Fruit fly (Drosophila melanogaster) whole organism, embryonic: ENCODE results near the gene Exo70.

ENCODE experiments used
- Abd-B ChIP-seq: fragments of 200-800 bp; sonication (Bioruptor generic); optimal IDR thresholded peaks from 2 replicates; lab custom pipeline; 2018; ENCODE audit warnings: missing biosample characterization, mild to moderate bottlenecking, missing genetic modification characterization, moderate library complexity
- Antp ChIP-seq: fragments of 200-800 bp; sonication (Bioruptor generic); optimal IDR thresholded peaks from 3 replicates; lab custom pipeline; 2016; ENCODE audit warnings: missing biosample characterization, missing genetic modification characterization
- B-H1 ChIP-seq: fragments of 200-800 bp; sonication (Bioruptor generic); IDR thresholded peaks from 3 replicates; pipeline ENCODE4 v1.3.6; 2022; ENCODE audit warnings: missing biosample characterization, missing genetic modification characterization
- CG12155 ChIP-seq: fragments of 200-800 bp; sonication (Bioruptor generic); optimal IDR thresholded peaks from 3 replicates; lab custom pipeline; 2016; ENCODE audit warnings: missing biosample characterization, missing genetic modification characterization
- CG12769 ChIP-seq: fragments of 200-800 bp; sonication (Bioruptor generic); optimal IDR thresholded peaks from 2 replicates; lab custom pipeline; 2019; ENCODE audit warnings: missing biosample characterization, mild to moderate bottlenecking, missing genetic modification characterization, moderate library complexity
- CG13624 ChIP-seq: fragments of 200-800 bp; sonication (Bioruptor generic); optimal IDR thresholded peaks from 2 replicates; lab custom pipeline; 2016; ENCODE audit warnings: missing biosample characterization, missing genetic modification characterization
- CG1792 ChIP-seq: fragments of 200-800 bp; sonication (Bioruptor generic); optimal IDR thresholded peaks from 2 replicates; lab custom pipeline; 2016; ENCODE audit warnings: missing biosample characterization, missing genetic modification characterization
- CG18476 ChIP-seq: fragments of 200-800 bp; sonication (Bioruptor generic); optimal IDR thresholded peaks from 2 replicates; lab custom pipeline; 2016; ENCODE audit warnings: missing biosample characterization, mild to moderate bottlenecking, missing genetic modification characterization
- CG30403 ChIP-seq: fragments of 200-800 bp; sonication (Bioruptor generic); optimal IDR thresholded peaks from 3 replicates; lab custom pipeline; 2016; ENCODE audit warnings: missing biosample characterization, missing genetic modification characterization
- CG32532 ChIP-seq: fragments of 200-800 bp; sonication (Bioruptor generic); IDR thresholded peaks from 2 replicates; pipeline ENCODE4 v1.3.6; 2022; ENCODE audit warnings: missing biosample characterization, missing genetic modification characterization
- CG33213 ChIP-seq: fragments of 200-800 bp; sonication (Bioruptor generic); optimal IDR thresholded peaks from 3 replicates; lab custom pipeline; 2016; ENCODE audit warnings: missing biosample characterization, missing genetic modification characterization
- CG3838 ChIP-seq: fragments of 200-800 bp; sonication (Bioruptor generic); optimal IDR thresholded peaks from 3 replicates; lab custom pipeline; 2016; ENCODE audit warnings: missing biosample characterization, missing genetic modification characterization
- CG5953 ChIP-seq: fragments of 200-800 bp; sonication (Bioruptor generic); IDR thresholded peaks from 2 replicates; pipeline ENCODE4 v1.3.6; 2022; ENCODE audit warnings: missing biosample characterization, missing genetic modification characterization
- CG7839 ChIP-seq: fragments of 200-800 bp; sonication (Bioruptor generic); optimal IDR thresholded peaks from 3 replicates; lab custom pipeline; 2018; ENCODE audit warnings: missing biosample characterization, mild to moderate bottlenecking, missing genetic modification characterization, moderate library complexity
- CG8924 ChIP-seq: fragments of 200-800 bp; optimal IDR thresholded peaks from 3 replicates; lab custom pipeline; 2019; ENCODE audit warnings: missing biosample characterization, mild to moderate bottlenecking, missing genetic modification characterization, moderate library complexity
- CG8944 ChIP-seq: fragments of 200-800 bp; sonication (Bioruptor generic); optimal IDR thresholded peaks from 3 replicates; lab custom pipeline; 2016; ENCODE audit warnings: missing biosample characterization, missing genetic modification characterization
- CG9215 ChIP-seq: fragments of 200-800 bp; sonication (Bioruptor generic); IDR thresholded peaks from 2 replicates; pipeline ENCODE4 v1.3.6; 2022; ENCODE audit warnings: missing biosample characterization, missing genetic modification characterization
- CHES-1-like ChIP-seq: fragments of 200-800 bp; sonication (Bioruptor generic); optimal IDR thresholded peaks from 2 replicates; lab custom pipeline; 2016; ENCODE audit warnings: missing biosample characterization, missing genetic modification characterization
- CrebB ChIP-seq: fragments of 200-800 bp; sonication (Bioruptor generic); optimal IDR thresholded peaks from 3 replicates; lab custom pipeline; 2018; ENCODE audit warnings: missing biosample characterization, mild to moderate bottlenecking, missing genetic modification characterization
- Deaf1 ChIP-seq: fragments of 200-800 bp; optimal IDR thresholded peaks from 3 replicates; lab custom pipeline; 2019; ENCODE audit warnings: missing biosample characterization, mild to moderate bottlenecking, missing genetic modification characterization, moderate library complexity
- Dip3 ChIP-seq: fragments of 200-800 bp; sonication (Bioruptor generic); optimal IDR thresholded peaks from 3 replicates; lab custom pipeline; 2016; ENCODE audit warnings: missing biosample characterization, missing genetic modification characterization
- Dref ChIP-seq: fragments of 200-800 bp; sonication (Bioruptor generic); IDR thresholded peaks from 2 replicates; pipeline ENCODE4 v1.3.6; 2022; ENCODE audit warnings: missing biosample characterization, missing genetic modification characterization
- Ets97D ChIP-seq: fragments of 200-800 bp; sonication (Bioruptor generic); optimal IDR thresholded peaks from 3 replicates; lab custom pipeline; 2016; ENCODE audit warnings: missing biosample characterization, missing genetic modification characterization
- Fer2 ChIP-seq: fragments of 200-800 bp; sonication (Bioruptor generic); optimal IDR thresholded peaks from 2 replicates; lab custom pipeline; 2018; ENCODE audit warnings: missing biosample characterization, mild to moderate bottlenecking, missing genetic modification characterization, moderate library complexity
- Hand ChIP-seq: fragments of 200-800 bp; sonication (Bioruptor generic); optimal IDR thresholded peaks from 2 replicates; lab custom pipeline; 2017; ENCODE audit warnings: mild to moderate bottlenecking, missing biosample characterization, missing genetic modification reagents, missing genetic modification characterization
- Hsf ChIP-seq: fragments of 200-800 bp; sonication (Bioruptor generic); optimal IDR thresholded peaks from 3 replicates; lab custom pipeline; 2016; ENCODE audit warnings: missing biosample characterization, missing genetic modification characterization
- MTF-1 ChIP-seq: fragments of 200-800 bp; sonication (Bioruptor generic); optimal IDR thresholded peaks from 2 replicates; lab custom pipeline; 2018; ENCODE audit warnings: missing biosample characterization, mild to moderate bottlenecking, missing genetic modification characterization, borderline replicate concordance
- Mes4 ChIP-seq: fragments of 200-800 bp; sonication (Bioruptor generic); optimal IDR thresholded peaks from 2 replicates; lab custom pipeline; 2016; ENCODE audit warnings: missing biosample characterization, missing genetic modification characterization
- NC2α ChIP-seq: fragments of 200-800 bp; sonication (Bioruptor generic); optimal IDR thresholded peaks from 2 replicates; lab custom pipeline; 2016; ENCODE audit warnings: missing biosample characterization, missing genetic modification characterization
- NfI ChIP-seq: fragments of 200-800 bp; sonication (Bioruptor generic); optimal IDR thresholded peaks from 3 replicates; lab custom pipeline; 2018; ENCODE audit warnings: missing biosample characterization, mild to moderate bottlenecking, missing genetic modification characterization, moderate library complexity
- PHDP ChIP-seq: fragments of 200-800 bp; sonication (Bioruptor generic); optimal IDR thresholded peaks from 3 replicates; lab custom pipeline; 2018; ENCODE audit warnings: missing biosample characterization, mild to moderate bottlenecking, missing genetic modification characterization, moderate library complexity
- Sox100B ChIP-seq: fragments of 200-800 bp; sonication (Bioruptor generic); optimal IDR thresholded peaks from 3 replicates; lab custom pipeline; 2018; ENCODE audit warnings: missing biosample characterization, mild to moderate bottlenecking, missing genetic modification characterization
- Ssrp ChIP-seq: fragments of 200-800 bp; sonication (Bioruptor generic); optimal IDR thresholded peaks from 2 replicates; lab custom pipeline; 2018; ENCODE audit warnings: missing biosample characterization, mild to moderate bottlenecking, missing genetic modification characterization, moderate library complexity
- YL-1 ChIP-seq: fragments of 200-800 bp; sonication (Bioruptor generic); optimal IDR thresholded peaks from 3 replicates; lab custom pipeline; 2017; ENCODE audit warnings: missing biosample characterization, mild to moderate bottlenecking, missing genetic modification characterization
- cg ChIP-seq: fragments of 200-800 bp; sonication (Bioruptor generic); optimal IDR thresholded peaks from 3 replicates; lab custom pipeline; 2019; ENCODE audit warnings: missing biosample characterization, mild to moderate bottlenecking, missing genetic modification characterization, moderate library complexity
- chm ChIP-seq: fragments of 200-800 bp; sonication (Bioruptor generic); IDR thresholded peaks from 2 replicates; pipeline ENCODE4 v1.3.6; 2022; ENCODE audit warnings: missing biosample characterization, missing genetic modification characterization
- cwo ChIP-seq: fragments of 200-800 bp; sonication (Bioruptor generic); optimal IDR thresholded peaks from 3 replicates; lab custom pipeline; 2017; ENCODE audit warnings: missing biosample characterization, missing genetic modification characterization, mild to moderate bottlenecking, moderate library complexity, missing genetic modification reagents
- fd3F ChIP-seq: fragments of 200-800 bp; sonication (Bioruptor generic); optimal IDR thresholded peaks from 2 replicates; lab custom pipeline; 2018; ENCODE audit warnings: missing biosample characterization, mild to moderate bottlenecking, missing genetic modification characterization, moderate library complexity
- gcm2 ChIP-seq: fragments of 200-800 bp; sonication (Bioruptor generic); optimal IDR thresholded peaks from 2 replicates; lab custom pipeline; 2016; ENCODE audit warnings: missing biosample characterization, missing genetic modification characterization
- hth ChIP-seq: fragments of >200 bp; optimal IDR thresholded peaks from 2 replicates; lab custom pipeline; 2017; ENCODE audit warnings: inconsistent platforms
- ind ChIP-seq: fragments of 200-800 bp; sonication (Bioruptor generic); optimal IDR thresholded peaks from 3 replicates; lab custom pipeline; 2016; ENCODE audit warnings: missing biosample characterization, missing genetic modification characterization
- lbe ChIP-seq: fragments of 200-800 bp; sonication (Bioruptor generic); optimal IDR thresholded peaks from 2 replicates; lab custom pipeline; 2016; ENCODE audit warnings: missing biosample characterization, mild to moderate bottlenecking, missing genetic modification characterization
- lilli ChIP-seq: fragments of 200-800 bp; sonication (Bioruptor generic); optimal IDR thresholded peaks from 3 replicates; lab custom pipeline; 2016; ENCODE audit warnings: missing biosample characterization, missing genetic modification characterization
- nmo ChIP-seq: fragments of 200-800 bp; sonication (Bioruptor generic); optimal IDR thresholded peaks from 2 replicates; lab custom pipeline; 2018; ENCODE audit warnings: missing biosample characterization, mild to moderate bottlenecking, missing genetic modification characterization, moderate library complexity
- odd ChIP-seq: fragments of 200-800 bp; sonication (Bioruptor generic); optimal IDR thresholded peaks from 2 replicates; lab custom pipeline; 2017; ENCODE audit warnings: missing biosample characterization, mild to moderate bottlenecking, missing genetic modification characterization
- pho ChIP-seq: fragments of 200-800 bp; sonication (Bioruptor generic); optimal IDR thresholded peaks from 2 replicates; lab custom pipeline; 2016; ENCODE audit warnings: missing biosample characterization, missing genetic modification characterization
- ranshi ChIP-seq: fragments of 200-800 bp; sonication (Bioruptor generic); IDR thresholded peaks from 2 replicates; pipeline ENCODE4 v1.3.6; 2022; ENCODE audit warnings: missing biosample characterization, missing genetic modification characterization
- schlank ChIP-seq: fragments of 200-800 bp; sonication (Bioruptor generic); optimal IDR thresholded peaks from 2 replicates; lab custom pipeline; 2018; ENCODE audit warnings: missing biosample characterization, mild to moderate bottlenecking, missing genetic modification characterization
- seq ChIP-seq: fragments of 200-800 bp; sonication (Bioruptor generic); IDR thresholded peaks from 2 replicates; pipeline ENCODE4 v1.3.6; 2022; ENCODE audit warnings: missing biosample characterization, missing genetic modification characterization
- slbo ChIP-seq: fragments of 200-800 bp; sonication (Bioruptor generic); IDR thresholded peaks from 2 replicates; pipeline ENCODE4 v1.3.6; 2022; ENCODE audit warnings: missing biosample characterization, missing genetic modification characterization

Gene Exo70

DNA sequence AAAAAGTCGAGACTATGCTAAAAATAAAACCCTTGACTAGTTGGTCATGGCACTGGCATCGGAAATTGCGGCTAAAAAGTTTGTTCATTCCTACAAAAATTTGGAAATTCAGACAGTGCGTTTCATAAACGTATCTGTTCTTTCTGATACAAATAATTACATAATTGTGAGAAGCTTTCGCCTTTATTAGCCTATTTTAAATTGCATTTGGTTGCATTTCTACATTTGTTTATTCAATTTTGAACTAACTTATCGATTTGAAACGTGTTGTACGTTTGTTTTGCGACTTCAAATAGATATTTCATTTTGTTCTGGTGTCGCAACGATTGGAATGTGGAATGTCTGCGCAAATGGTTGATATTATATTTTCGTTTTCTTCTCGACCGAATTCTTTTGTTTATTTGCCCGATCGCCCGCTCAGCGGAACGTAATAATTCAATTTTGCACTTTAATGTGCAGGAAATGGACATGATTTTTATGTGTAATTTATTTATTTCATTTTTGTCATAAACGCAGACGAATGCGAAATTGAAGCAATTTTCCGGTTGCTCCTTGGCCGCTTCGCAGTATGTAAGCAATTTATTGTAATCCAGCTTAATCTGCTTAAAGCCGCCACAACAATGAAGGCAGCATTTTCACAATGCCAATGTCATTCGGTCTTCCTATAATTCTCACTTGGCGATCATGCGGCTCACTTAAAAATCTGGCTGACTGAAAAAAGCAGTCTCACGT is 34.6 kb downstream of the Exo70 start (continued):
- peak; percentile 54 for TF ChIP-seq Hsf (GFP tag; lab: Kevin White, UChicago)
- peak; percentile 65 for TF ChIP-seq NfI (GFP tag; lab: Kevin White, UChicago)
- peak; percentile 30 for TF ChIP-seq pho
- peak; percentile 71 for TF ChIP-seq CG7839 (tag; lab: Kevin White, UChicago)
- TF ChIP-seq seq (GFP tag; lab: Robert Waterston, UW): peak; percentile 45; the same call in 1 of the 2 replicates
- TF ChIP-seq Fer2 (tag; lab: Kevin White, UChicago): peak; percentile 6
- peak; percentile 47 for TF ChIP-seq Dip3
- peak; percentile 25 for TF ChIP-seq CG8944
- TF ChIP-seq nmo: peak; percentile 39
- peak; percentile 62 for TF ChIP-seq CG30403 (GFP tag; lab: Kevin White, UChicago)
- TF ChIP-seq ind: peak; percentile 59
- TF ChIP-seq slbo (GFP tag; lab: Robert Waterston, UW): peak; percentile 76
- TF ChIP-seq MTF-1 (GFP tag; lab: Kevin White, UChicago): no peak
- peak; percentile 5 for TF ChIP-seq Mes4 (GFP tag; lab: Kevin White, UChicago)
- TF ChIP-seq Hand (GFP tag; lab: Kevin White, UChicago): peak; percentile 0
- TF ChIP-seq CG9215: 0 out of 2 replicates have a peak, but pooled peaks have one; percentile 7
- TF ChIP-seq odd: peak; percentile 42
- peak; percentile 40; the same call in 1 of the 3 replicates for TF ChIP-seq B-H1 (GFP tag; lab: Robert Waterston, UW)
- no peak for TF ChIP-seq Abd-B (GFP tag; lab: Kevin White, UChicago)
- TF ChIP-seq CG3838 (GFP tag; lab: Kevin White, UChicago): no peak
- TF ChIP-seq CG12155 (GFP tag; lab: Kevin White, UChicago): peak; percentile 67
- peak; percentile 52 for TF ChIP-seq CG8924 (tag; lab: Kevin White, UChicago)
- TF ChIP-seq CG1792 (GFP tag; lab: Kevin White, UChicago): peak; percentile 36
- TF ChIP-seq fd3F: peak; percentile 31
- peak; percentile 69 for TF ChIP-seq PHDP (tag; lab: Kevin White, UChicago)
- peak; percentile 5 for TF ChIP-seq CG18476 (GFP tag; lab: Kevin White, UChicago)
- TF ChIP-seq Sox100B (GFP tag; lab: Kevin White, UChicago): peak; percentile 32
- peak; percentile 76 for TF ChIP-seq CG12769
- TF ChIP-seq hth (lab: Kevin White, UChicago): no peak
- TF ChIP-seq Deaf1 (tag; lab: Kevin White, UChicago): peak; percentile 14
- TF ChIP-seq ranshi (GFP tag; lab: Robert Waterston, UW): 0 out of 2 replicates have a peak, but pooled peaks have one; percentile 55
- TF ChIP-seq Antp (GFP tag; lab: Kevin White, UChicago): peak; percentile 43
- peak; percentile 45 for TF ChIP-seq CHES-1-like (GFP tag; lab: Kevin White, UChicago)
- peak; percentile 46; the same call in 1 of the 2 replicates for TF ChIP-seq CG32532 (GFP tag; lab: Robert Waterston, UW)
- TF ChIP-seq CG13624: peak; percentile 63
- peak; percentile 28; the same call in 1 of the 2 replicates for TF ChIP-seq chm
- TF ChIP-seq gcm2 (GFP tag; lab: Kevin White, UChicago): no peak
- TF ChIP-seq Ets97D (GFP tag; lab: Kevin White, UChicago): peak; percentile 13
- TF ChIP-seq cg (GFP tag; lab: Kevin White, UChicago): no peak
- peak; percentile 29 for TF ChIP-seq CG33213 (GFP tag; lab: Kevin White, UChicago)
- TF ChIP-seq NC2α (GFP tag; lab: Kevin White, UChicago): no peak
- TF ChIP-seq lilli (GFP tag; lab: Kevin White, UChicago): peak; percentile 75
- peak; percentile 22 for TF ChIP-seq CrebB (tag; lab: Kevin White, UChicago)
- no peak for TF ChIP-seq lbe (GFP tag; lab: Kevin White, UChicago)
- TF ChIP-seq cwo (GFP tag; lab: Kevin White, UChicago): peak; percentile 30
- TF ChIP-seq schlank: peak; percentile 60
- peak; percentile 13; the same call in 1 of the 2 replicates for TF ChIP-seq CG5953
- no peak for TF ChIP-seq Dref (GFP tag; lab: Robert Waterston, UW)
- TF ChIP-seq YL-1: no peak
- peak; percentile 15 for TF ChIP-seq Ssrp (tag; lab: Kevin White, UChicago)
